Worm (Caenorhabditis elegans): ENCODE measurements around the gene Y54F10BM.23.

The Y54F10BM.23 gene

DNA sequence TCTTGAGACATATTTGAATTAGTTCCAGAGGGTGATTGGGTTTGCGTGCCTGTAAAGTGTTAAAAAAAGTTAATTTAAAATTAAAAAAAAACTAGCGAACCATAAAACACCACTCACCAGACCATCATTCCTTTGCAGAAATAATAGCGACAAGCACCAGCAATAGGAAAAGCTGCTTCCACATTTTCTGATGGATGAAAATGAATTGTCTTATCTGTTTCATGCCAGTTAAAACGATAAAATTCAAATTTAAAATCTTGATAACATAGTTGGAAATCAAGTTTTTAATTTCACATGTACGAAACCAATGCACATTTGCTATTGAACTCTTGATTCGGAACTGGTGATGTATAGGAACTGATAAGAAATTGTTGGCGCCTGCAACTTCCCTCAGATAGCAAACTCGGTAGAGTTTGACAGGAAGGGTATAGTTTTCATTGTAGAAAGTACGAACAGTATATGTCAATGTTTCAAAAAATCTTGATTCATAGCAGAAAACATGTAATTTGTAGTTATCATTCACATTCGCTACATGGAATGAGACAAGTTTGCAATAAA, 39.7 kb downstream of the Y54F10BM.23 start, which contains the start of gene C39B5.10:
TSS of gene C39B5.10 (minus strand) at position 51 of the 558 bp plus-strand sequence.
- TF ChIP-seq pha-4 (tag; optimal IDR thresholded peaks at IDR 0.05) (no peak), rcor-1 (GFP tag; IDR thresholded peaks at IDR 0.05) (no peak), C06A6.2 (GFP tag; conservative IDR thresholded peaks at IDR 0.05) (no peak), lin-54 (GFP tag; optimal IDR thresholded peaks at IDR 0.05) (no peak)

DNA sequence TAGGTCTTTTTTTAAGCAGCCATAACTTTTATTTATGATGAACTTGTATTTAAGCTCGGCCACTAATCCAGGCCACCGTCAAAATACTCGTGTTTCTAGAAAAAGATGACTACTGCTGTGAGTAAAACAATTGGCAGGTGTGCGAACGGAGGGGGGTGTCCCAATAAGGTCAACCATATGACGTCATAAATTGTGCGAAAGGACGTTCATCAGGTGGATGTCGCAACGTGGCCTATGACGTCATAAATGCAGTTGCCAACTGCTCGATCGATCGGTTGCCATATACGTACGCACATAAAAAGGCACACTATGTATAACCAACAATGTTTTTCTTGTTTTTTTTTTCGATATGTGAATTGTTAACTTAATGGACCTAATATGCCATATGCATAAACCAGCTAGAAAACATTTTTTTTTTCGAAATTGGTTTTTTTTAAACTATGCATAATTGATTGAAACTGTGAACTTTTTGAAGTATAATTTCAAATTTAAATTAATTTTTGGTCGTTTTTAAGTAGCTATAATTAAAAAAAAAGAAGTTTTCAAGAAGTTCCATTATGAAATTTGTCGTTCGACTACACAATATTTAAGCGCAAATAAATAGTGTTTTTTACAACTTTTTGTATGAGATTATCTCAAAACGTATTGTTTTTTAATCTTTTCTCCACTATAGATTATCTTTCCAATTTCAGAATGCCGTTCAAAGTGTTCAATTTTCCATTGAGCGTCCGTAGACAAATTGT, 45.0 kb downstream of the Y54F10BM.23 start, which contains the start of gene C39B5.2:
TSS of gene C39B5.2 (plus strand) at position 693 of the 743 bp plus-strand sequence.
- TF ChIP-seq mes-4 (tag; optimal IDR thresholded peaks at IDR 0.05) (no peak), Y53F4B.3 (GFP tag; IDR thresholded peaks at IDR 0.05) (no peak), atf-7 (tag; optimal IDR thresholded peaks at IDR 0.05) (peak; percentile 28)

DNA sequence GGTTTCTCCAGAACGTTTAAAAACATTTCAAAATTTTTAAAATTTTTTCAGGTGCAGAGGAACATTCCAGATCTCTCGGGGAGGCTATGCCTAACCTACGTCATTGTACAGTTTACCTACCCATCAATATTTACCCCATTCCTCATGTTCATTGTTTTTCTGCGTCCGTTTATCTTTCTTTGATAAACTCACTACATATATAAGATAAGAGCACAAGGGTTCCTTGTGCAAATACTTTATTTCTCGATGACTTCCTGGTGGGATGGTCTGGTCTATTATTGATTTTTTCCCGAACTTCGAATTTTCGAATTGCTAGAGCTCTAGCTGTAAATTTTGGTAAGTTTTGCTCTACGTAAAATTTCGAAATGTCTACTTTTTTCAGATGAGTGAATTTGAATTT, 46.0 kb downstream of the Y54F10BM.23 start:
- TF ChIP-seq efl-1 (GFP tag; optimal IDR thresholded peaks at IDR 0.05): no peak
- no peak for TF ChIP-seq attf-3 (GFP tag; conservative IDR thresholded peaks at IDR 0.05)
- no peak for TF ChIP-seq madf-3 (GFP tag; IDR thresholded peaks at IDR 0.05)
- TF ChIP-seq snpc-4 (GFP tag; optimal IDR thresholded peaks at IDR 0.05): no peak
- no peak for TF ChIP-seq snpc-4 (tag; optimal IDR thresholded peaks at IDR 0.05)
- TF ChIP-seq D2030.7 (GFP tag; IDR thresholded peaks at IDR 0.05): no peak
- no peak for TF ChIP-seq nhr-80 (tag; optimal IDR thresholded peaks at IDR 0.05)
- TF ChIP-seq Y95B8A.8 (GFP tag; IDR thresholded peaks at IDR 0.05): no peak
- TF ChIP-seq atf-7 (tag; optimal IDR thresholded peaks at IDR 0.05): no peak

DNA sequence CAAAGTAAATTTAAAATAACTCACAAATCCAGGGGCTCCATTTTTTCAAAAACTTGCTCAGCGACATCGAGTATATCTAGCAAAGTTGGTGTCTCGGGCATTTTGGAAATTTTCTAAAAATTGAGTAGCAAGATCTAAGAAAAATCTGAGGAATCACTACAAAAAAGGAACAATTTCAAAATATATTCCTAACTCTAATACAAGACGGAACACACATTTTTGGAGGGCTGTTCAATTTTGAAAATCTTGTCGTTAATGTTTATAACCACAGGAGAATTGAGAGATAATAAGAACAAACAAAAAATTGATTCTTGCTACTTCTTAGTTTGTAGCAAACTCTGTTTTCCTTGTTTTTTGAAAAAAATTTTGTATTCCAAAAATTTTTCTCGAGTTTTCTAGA, 47.0 kb downstream of the Y54F10BM.23 start, which contains the start of gene fbxa-47:
TSS of gene fbxa-47 (minus strand) at position 101 of the 400 bp plus-strand sequence.
- TF ChIP-seq F57A8.1 (GFP tag; optimal IDR thresholded peaks at IDR 0.05) (no peak), athp-1 (tag; optimal IDR thresholded peaks at IDR 0.05) (no peak), ets-4 (GFP tag; optimal IDR thresholded peaks at IDR 0.05) (no peak), lin-54 (GFP tag; optimal IDR thresholded peaks at IDR 0.05) (no peak), madf-6 (GFP tag; IDR thresholded peaks at IDR 0.05) (no peak)

Measured in whole organism, young adult.